Worm (Caenorhabditis elegans) whole organism, mixed stage, embryonic: ENCODE measurements around the gene lin-18.

Experiments used
- ceh-39 ChIP-seq: fragments of 150-350 bp; optimal IDR thresholded peaks from 2 replicates; lab custom pipeline; 2014; ENCODE audit warnings: missing biosample characterization, missing genetic modification characterization
- ces-1 ChIP-seq: fragments of 150-350 bp; optimal IDR thresholded peaks from 2 replicates; lab custom pipeline; 2014; ENCODE audit warnings: missing biosample characterization, missing genetic modification reagents, missing genetic modification characterization
- elt-1 ChIP-seq: sonication (generic microtip); optimal IDR thresholded peaks from 2 replicates; lab custom pipeline; 2017; ENCODE audit warnings: missing genetic modification characterization, mild to moderate bottlenecking, missing compliant biosample characterization, antibody characterized with exemption, moderate library complexity, borderline replicate concordance; ENCODE audit not compliant: insufficient read depth
- lin-13 ChIP-seq: fragments of 150-350 bp; optimal IDR thresholded peaks from 2 replicates; lab custom pipeline; 2014; ENCODE audit warnings: missing biosample characterization, missing genetic modification characterization
- lin-32 ChIP-seq: fragments of 200-800 bp; sonication (Bioruptor generic); optimal IDR thresholded peaks from 2 replicates; lab custom pipeline; 2018; ENCODE audit warnings: mild to moderate bottlenecking, missing genetic modification characterization, missing compliant biosample characterization
- mab-5 ChIP-seq: fragments of 150-350 bp; optimal IDR thresholded peaks from 2 replicates; lab custom pipeline; 2014; ENCODE audit warnings: missing biosample characterization, missing genetic modification characterization
- nhr-12 ChIP-seq: fragments of 150-350 bp; optimal IDR thresholded peaks from 2 replicates; lab custom pipeline; 2014; ENCODE audit warnings: missing biosample characterization, missing genetic modification characterization
- nhr-237 ChIP-seq: fragments of 150-350 bp; optimal IDR thresholded peaks from 2 replicates; lab custom pipeline; 2014; ENCODE audit warnings: missing biosample characterization, missing genetic modification characterization
- nhr-28 ChIP-seq: fragments of 150-350 bp; optimal IDR thresholded peaks from 2 replicates; lab custom pipeline; 2014; ENCODE audit warnings: missing biosample characterization, missing genetic modification characterization
- nhr-76 ChIP-seq: sonication (generic microtip); optimal IDR thresholded peaks from 2 replicates; lab custom pipeline; 2017; ENCODE audit warnings: missing biosample characterization, missing genetic modification characterization
- pha-4 ChIP-seq: fragments of 150-350 bp; optimal IDR thresholded peaks from 2 replicates; lab custom pipeline; 2018; ENCODE audit warnings: missing biosample characterization, missing genetic modification reagents, missing genetic modification characterization
- sptf-1 ChIP-seq: sonication (generic microtip); optimal IDR thresholded peaks from 2 replicates; lab custom pipeline; 2017; ENCODE audit warnings: mild to moderate bottlenecking, missing genetic modification characterization, moderate library complexity, missing compliant biosample characterization
- unc-62 ChIP-seq: fragments of 150-350 bp; optimal IDR thresholded peaks from 2 replicates; lab custom pipeline; 2014; ENCODE audit warnings: missing biosample characterization, missing genetic modification reagents, missing genetic modification characterization
- zip-8 ChIP-seq: fragments of 150-350 bp; optimal IDR thresholded peaks from 2 replicates; lab custom pipeline; 2014; ENCODE audit warnings: missing biosample characterization, missing genetic modification characterization

- TF ChIP-seq elt-1 (tag; lab: Kevin White, UChicago) (no peak), mab-5 (tag; lab: Kevin White, UChicago) (no peak), nhr-237 (tag; lab: Kevin White, UChicago) (no peak), nhr-12 (tag; lab: Kevin White, UChicago) (no peak), sptf-1 (no peak), unc-62 (GFP tag; lab: Kevin White, UChicago) (no peak), ces-1 (GFP tag; lab: Kevin White, UChicago) (no peak), ceh-39 (no peak), pha-4 (tag; lab: Kevin White, UChicago) (no peak), lin-13 (tag; lab: Kevin White, UChicago) (no peak), nhr-28 (tag; lab: Kevin White, UChicago) (no peak), lin-32 (no peak), zip-8 (tag; lab: Kevin White, UChicago) (no peak), nhr-76 (no peak)
Observed at ce11 chrX:3949763-3950162, 8.6 kb upstream of the lin-18 start.
